Fruit fly (Drosophila melanogaster) whole organism, embryonic: ENCODE data around the gene CG13716.
A peak's percentile ranks its signal among the peaks of the same experiment; 100 is the strongest.

Experiments used
- Abd-B ChIP-seq: fragments of 200-800 bp; sonication (Bioruptor generic); optimal IDR thresholded peaks from 2 replicates; lab custom pipeline; 2018; ENCODE audit warnings: missing biosample characterization, mild to moderate bottlenecking, missing genetic modification characterization, moderate library complexity
- Antp ChIP-seq: fragments of 200-800 bp; sonication (Bioruptor generic); optimal IDR thresholded peaks from 3 replicates; lab custom pipeline; 2016; ENCODE audit warnings: missing biosample characterization, missing genetic modification characterization
- Awh ChIP-seq: fragments of 200-800 bp; sonication (Bioruptor generic); IDR thresholded peaks from 2 replicates; pipeline ENCODE4, ENCODE4 v1.3.6; 2022; ENCODE audit warnings: missing biosample characterization, missing genetic modification characterization
- BEAF-32 ChIP-seq: fragments of 200-800 bp; sonication (Bioruptor generic); optimal IDR thresholded peaks from 3 replicates; lab custom pipeline; 2017; ENCODE audit warnings: missing biosample characterization, missing genetic modification characterization, mild to moderate bottlenecking, moderate library complexity, missing genetic modification reagents
- BtbVII ChIP-seq: fragments of 200-800 bp; sonication (Bioruptor generic); optimal IDR thresholded peaks from 3 replicates; lab custom pipeline; 2017; ENCODE audit warnings: missing biosample characterization, mild to moderate bottlenecking, missing genetic modification characterization
- CG10209 ChIP-seq: fragments of 200-800 bp; sonication (Bioruptor generic); optimal IDR thresholded peaks from 3 replicates; lab custom pipeline; 2017; ENCODE audit warnings: missing biosample characterization, mild to moderate bottlenecking, missing genetic modification characterization, missing genetic modification reagents
- CG10321 ChIP-seq: fragments of 200-800 bp; sonication (Bioruptor generic); IDR thresholded peaks from 2 replicates; pipeline ENCODE4 v1.3.6; 2022; ENCODE audit warnings: missing biosample characterization, missing genetic modification characterization
- CG10366 ChIP-seq: fragments of 200-800 bp; sonication (Bioruptor generic); IDR thresholded peaks from 2 replicates; pipeline ENCODE4 v1.3.6; 2022; ENCODE audit warnings: missing biosample characterization, missing genetic modification characterization
- CG12391 ChIP-seq: fragments of 200-800 bp; sonication (Bioruptor generic); optimal IDR thresholded peaks from 3 replicates; lab custom pipeline; 2018; ENCODE audit warnings: missing biosample characterization, mild to moderate bottlenecking, missing genetic modification characterization, moderate library complexity
- CG13894 ChIP-seq: fragments of 200-800 bp; sonication (Bioruptor generic); optimal IDR thresholded peaks from 3 replicates; lab custom pipeline; 2018; ENCODE audit warnings: missing biosample characterization, mild to moderate bottlenecking, missing genetic modification characterization, moderate library complexity
- CG14860 ChIP-seq: fragments of 200-800 bp; sonication (Bioruptor generic); IDR thresholded peaks from 3 replicates; pipeline ENCODE4 v1.3.6; 2022; ENCODE audit warnings: missing biosample characterization, missing genetic modification characterization; ENCODE audit not compliant: partially characterized antibody
- CG17802 ChIP-seq: fragments of 200-800 bp; sonication (Bioruptor generic); optimal IDR thresholded peaks from 2 replicates; lab custom pipeline; 2018; ENCODE audit warnings: missing biosample characterization, mild to moderate bottlenecking, missing genetic modification characterization, moderate library complexity
- CG2116 ChIP-seq: fragments of 200-800 bp; sonication (Bioruptor generic); optimal IDR thresholded peaks from 3 replicates; lab custom pipeline; 2018; ENCODE audit warnings: missing biosample characterization, mild to moderate bottlenecking, missing genetic modification characterization
- CG2889 ChIP-seq: fragments of 200-800 bp; sonication (Bioruptor generic); IDR thresholded peaks from 3 replicates; pipeline ENCODE4 v1.3.6; 2022; ENCODE audit warnings: missing biosample characterization, missing genetic modification characterization
- CG31441 ChIP-seq: fragments of 200-800 bp; sonication (Bioruptor generic); IDR thresholded peaks from 2 replicates; pipeline ENCODE4 v1.3.6; 2022; ENCODE audit warnings: missing biosample characterization, missing genetic modification characterization
- CG32532 ChIP-seq: fragments of 200-800 bp; sonication (Bioruptor generic); IDR thresholded peaks from 2 replicates; pipeline ENCODE4 v1.3.6; 2022; ENCODE audit warnings: missing biosample characterization, missing genetic modification characterization
- CG33213 ChIP-seq: fragments of 200-800 bp; sonication (Bioruptor generic); optimal IDR thresholded peaks from 3 replicates; lab custom pipeline; 2016; ENCODE audit warnings: missing biosample characterization, missing genetic modification characterization
- CG3407 ChIP-seq: fragments of 200-800 bp; sonication (Bioruptor generic); optimal IDR thresholded peaks from 2 replicates; lab custom pipeline; 2018; ENCODE audit warnings: missing biosample characterization, mild to moderate bottlenecking, missing genetic modification characterization
- CG3995 ChIP-seq: fragments of 200-800 bp; sonication (Bioruptor generic); optimal IDR thresholded peaks from 3 replicates; lab custom pipeline; 2016; ENCODE audit warnings: missing biosample characterization, missing genetic modification characterization
- CG4360 ChIP-seq: fragments of 200-800 bp; sonication (Bioruptor generic); IDR thresholded peaks from 2 replicates; pipeline ENCODE4 v1.3.6; 2022; ENCODE audit warnings: missing biosample characterization, missing genetic modification characterization
- CG4730 ChIP-seq: fragments of 200-800 bp; sonication (Bioruptor generic); IDR thresholded peaks from 2 replicates; pipeline ENCODE4 v1.3.6; 2022; ENCODE audit warnings: missing biosample characterization, missing genetic modification characterization
- CG4820 ChIP-seq: fragments of 200-800 bp; sonication (Bioruptor generic); optimal IDR thresholded peaks from 3 replicates; lab custom pipeline; 2016; ENCODE audit warnings: missing biosample characterization, missing genetic modification characterization
- Drgx ChIP-seq: fragments of 200-800 bp; sonication (Bioruptor generic); IDR thresholded peaks from 2 replicates; pipeline ENCODE4 v1.3.6; 2022; ENCODE audit warnings: missing biosample characterization, missing genetic modification characterization
- HLH3B ChIP-seq: fragments of 200-800 bp; sonication (Bioruptor generic); IDR thresholded peaks from 2 replicates; pipeline ENCODE4 v1.3.6; 2022; ENCODE audit warnings: missing biosample characterization, missing genetic modification characterization
- Hey ChIP-seq: fragments of 200-800 bp; sonication (Bioruptor generic); optimal IDR thresholded peaks from 3 replicates; lab custom pipeline; 2018; ENCODE audit warnings: missing biosample characterization, mild to moderate bottlenecking, missing genetic modification characterization
- Hr3 ChIP-seq: fragments of 200-800 bp; sonication (Bioruptor generic); optimal IDR thresholded peaks from 3 replicates; lab custom pipeline; 2016; ENCODE audit warnings: missing biosample characterization, missing genetic modification characterization
- Hr51 ChIP-seq, 2 experiments: fragments of 200-800 bp; sonication (Bioruptor generic); optimal IDR thresholded peaks; 2 replicates in 1 of 2; 3 replicates in 1 of 2; lab custom pipeline; 2016 to 2018; ENCODE audit warnings: missing biosample characterization in 2 of 2, missing genetic modification characterization in 2 of 2, mild to moderate bottlenecking in 1 of 2, moderate library complexity in 1 of 2
- Hr78 ChIP-seq, 2 experiments: fragments of 200-800 bp in 1 of 2; fragments of >200 bp in 1 of 2; sonication (Bioruptor generic) in 1 of 2; optimal IDR thresholded peaks; 2 replicates each; lab custom pipeline; 2017 to 2019; ENCODE audit warnings: missing biosample characterization in 2 of 2, missing genetic modification characterization in 2 of 2, mild to moderate bottlenecking in 1 of 2, moderate library complexity in 1 of 2
- NK7.1 ChIP-seq: fragments of 200-800 bp; sonication (Bioruptor generic); optimal IDR thresholded peaks from 3 replicates; lab custom pipeline; 2016; ENCODE audit warnings: missing biosample characterization, missing genetic modification characterization
- Neu2 ChIP-seq: fragments of 200-800 bp; sonication (Bioruptor generic); optimal IDR thresholded peaks from 3 replicates; lab custom pipeline; 2016; ENCODE audit warnings: missing biosample characterization, missing genetic modification characterization, borderline replicate concordance
- Spps ChIP-seq: fragments of 200-800 bp; sonication (Bioruptor generic); optimal IDR thresholded peaks from 2 replicates; lab custom pipeline; 2018; ENCODE audit warnings: missing biosample characterization, mild to moderate bottlenecking, missing genetic modification characterization
- TFAM ChIP-seq: fragments of 200-800 bp; sonication (Bioruptor generic); optimal IDR thresholded peaks from 2 replicates; lab custom pipeline; 2017; ENCODE audit warnings: missing biosample characterization, missing genetic modification characterization, inconsistent platforms
- Usf ChIP-seq: fragments of 200-800 bp; sonication (Bioruptor generic); optimal IDR thresholded peaks from 2 replicates; lab custom pipeline; 2017; ENCODE audit warnings: missing genotype, missing biosample characterization, missing genetic modification characterization
- abd-A ChIP-seq: fragments of 200-800 bp; sonication (Bioruptor generic); optimal IDR thresholded peaks from 3 replicates; lab custom pipeline; 2019; ENCODE audit warnings: missing biosample characterization, mild to moderate bottlenecking, missing genetic modification characterization, moderate library complexity
- amos ChIP-seq: fragments of 200-800 bp; sonication (Bioruptor generic); IDR thresholded peaks from 2 replicates; pipeline ENCODE4 v1.3.6; 2022; ENCODE audit warnings: missing biosample characterization, missing genetic modification characterization; ENCODE audit not compliant: partially characterized antibody
- aop ChIP-seq: fragments of 200-800 bp; sonication (Bioruptor generic); IDR thresholded peaks from 2 replicates; pipeline ENCODE4 v1.3.6; 2022; ENCODE audit warnings: missing biosample characterization, missing genetic modification characterization
- bsh ChIP-seq, 2 experiments: fragments of 200-800 bp; sonication (Bioruptor generic); optimal IDR thresholded peaks; 2 replicates each; lab custom pipeline; 2017 to 2018; ENCODE audit warnings: mild to moderate bottlenecking in 2 of 2, missing biosample characterization in 2 of 2, missing genetic modification characterization in 2 of 2, moderate library complexity in 1 of 2
- cato ChIP-seq: fragments of 200-800 bp; sonication (Bioruptor generic); optimal IDR thresholded peaks from 2 replicates; lab custom pipeline; 2016; ENCODE audit warnings: missing biosample characterization, missing genetic modification characterization, borderline replicate concordance
- dm ChIP-seq: fragments of 200-800 bp; sonication (Bioruptor generic); optimal IDR thresholded peaks from 3 replicates; lab custom pipeline; 2016; ENCODE audit warnings: missing biosample characterization, missing genetic modification characterization
- dmrt11E ChIP-seq: fragments of 200-800 bp; sonication (Bioruptor generic); optimal IDR thresholded peaks from 3 replicates; lab custom pipeline; 2018; ENCODE audit warnings: missing biosample characterization, mild to moderate bottlenecking, missing genetic modification characterization, moderate library complexity
- dmrt99B ChIP-seq: fragments of 200-800 bp; sonication (Bioruptor generic); optimal IDR thresholded peaks from 2 replicates; lab custom pipeline; 2018; ENCODE audit warnings: missing biosample characterization, mild to moderate bottlenecking, missing genetic modification characterization, moderate library complexity
- fu2 ChIP-seq: fragments of 200-800 bp; sonication (Bioruptor generic); optimal IDR thresholded peaks from 2 replicates; lab custom pipeline; 2016; ENCODE audit warnings: missing biosample characterization, missing genetic modification characterization
- gcm2 ChIP-seq: fragments of 200-800 bp; sonication (Bioruptor generic); optimal IDR thresholded peaks from 2 replicates; lab custom pipeline; 2016; ENCODE audit warnings: missing biosample characterization, missing genetic modification characterization
- ham ChIP-seq: fragments of 200-800 bp; sonication (Bioruptor generic); IDR thresholded peaks from 2 replicates; pipeline ENCODE4 v1.3.6; 2022; ENCODE audit warnings: missing biosample characterization, missing genetic modification characterization
- kay ChIP-seq: fragments of 200-800 bp; sonication (Bioruptor generic); optimal IDR thresholded peaks from 2 replicates; lab custom pipeline; 2016; ENCODE audit warnings: missing biosample characterization, missing genetic modification characterization
- nerfin-1 ChIP-seq: fragments of 200-800 bp; sonication (Bioruptor generic); optimal IDR thresholded peaks from 3 replicates; lab custom pipeline; 2019; ENCODE audit warnings: missing biosample characterization, mild to moderate bottlenecking, missing genetic modification characterization, moderate library complexity
- oc ChIP-seq: fragments of 200-800 bp; sonication (Bioruptor generic); optimal IDR thresholded peaks from 2 replicates; lab custom pipeline; 2018; ENCODE audit warnings: missing biosample characterization, mild to moderate bottlenecking, missing genetic modification characterization, moderate library complexity
- row ChIP-seq: fragments of 200-800 bp; sonication (Bioruptor generic); IDR thresholded peaks from 3 replicates; pipeline ENCODE4 v1.3.6; 2022; ENCODE audit warnings: missing biosample characterization, missing genetic modification characterization
- sna ChIP-seq: fragments of 200-800 bp; sonication (Bioruptor generic); IDR thresholded peaks from 2 replicates; pipeline ENCODE4 v1.3.6; 2022; ENCODE audit warnings: missing biosample characterization, missing genetic modification characterization; ENCODE audit not compliant: partially characterized antibody
- sr ChIP-seq: fragments of 200-800 bp; sonication (Bioruptor generic); IDR thresholded peaks from 3 replicates; pipeline ENCODE4 v1.3.6; 2022; ENCODE audit warnings: missing biosample characterization, missing genetic modification characterization
- sug ChIP-seq: fragments of 200-800 bp; optimal IDR thresholded peaks from 2 replicates; lab custom pipeline; 2019; ENCODE audit warnings: missing biosample characterization, mild to moderate bottlenecking, missing genetic modification characterization, moderate library complexity

Gene CG13716

DNA sequence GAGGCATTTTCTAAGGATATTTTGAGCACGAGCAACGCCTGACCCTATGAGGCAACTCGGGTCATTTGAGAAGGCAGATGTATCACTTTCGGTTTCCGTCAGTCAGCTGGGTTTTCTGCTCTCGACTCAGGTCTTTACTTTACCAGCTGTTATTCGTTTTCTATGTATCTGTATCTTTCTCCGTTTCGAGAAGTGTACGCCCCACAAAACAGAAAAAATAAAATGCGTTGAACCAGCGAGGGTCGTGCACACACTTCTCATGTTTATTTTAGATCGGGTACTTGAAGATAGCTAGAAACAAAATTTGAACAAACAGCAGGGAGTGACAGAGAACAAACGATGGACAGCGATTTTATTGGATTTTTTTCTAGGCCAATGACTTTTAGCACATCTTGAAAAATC lies 20.7 kb downstream of the CG13716 start (continued):
- TF ChIP-seq CG3407 (GFP tag; lab: Kevin White, UChicago): peak; percentile 5
- TF ChIP-seq row (GFP tag; lab: Robert Waterston, UW): peak; percentile 40; the same call in 2 of the 3 replicates
- TF ChIP-seq Awh: no peak
- no peak for TF ChIP-seq nerfin-1 (tag; lab: Kevin White, UChicago)
- TF ChIP-seq CG32532 (GFP tag; lab: Robert Waterston, UW): no peak
- no peak for TF ChIP-seq aop
- no peak for TF ChIP-seq abd-A (tag; lab: Kevin White, UChicago)
- no peak for TF ChIP-seq kay (GFP tag; lab: Kevin White, UChicago)
- TF ChIP-seq sr (GFP tag; lab: Robert Waterston, UW): no peak
- no peak for TF ChIP-seq CG31441 (GFP tag; lab: Robert Waterston, UW)
- TF ChIP-seq sna (GFP tag; lab: Robert Waterston, UW): no peak
- TF ChIP-seq ham (GFP tag; lab: Robert Waterston, UW): no peak
- TF ChIP-seq BtbVII: peak; percentile 9
- TF ChIP-seq Abd-B (GFP tag; lab: Kevin White, UChicago): no peak
- no peak for TF ChIP-seq CG10366
- no peak for TF ChIP-seq amos (GFP tag; lab: Robert Waterston, UW)
- no peak for TF ChIP-seq TFAM
- peak; percentile 18 for TF ChIP-seq CG12391
- no peak for TF ChIP-seq BEAF-32
- no peak for TF ChIP-seq fu2 (GFP tag; lab: Kevin White, UChicago)
- TF ChIP-seq CG10209 (GFP tag; lab: Kevin White, UChicago): peak; percentile 45
- TF ChIP-seq oc: no peak
- TF ChIP-seq NK7.1 (GFP tag; lab: Kevin White, UChicago): no peak
- TF ChIP-seq dmrt99B (tag; lab: Kevin White, UChicago): no peak
- no peak for TF ChIP-seq CG17802 (tag; lab: Kevin White, UChicago)
- TF ChIP-seq Antp (GFP tag; lab: Kevin White, UChicago): no peak
- TF ChIP-seq Hr3: peak; percentile 12
- TF ChIP-seq CG10321: no peak
- peak in 1 of 2 experiments; percentile 41 for TF ChIP-seq bsh (GFP tag; optimal IDR thresholded peaks at IDR 0.05; lab: Kevin White, UChicago)
- TF ChIP-seq CG4820 (GFP tag; lab: Kevin White, UChicago): no peak
- TF ChIP-seq Hey (tag; lab: Kevin White, UChicago): no peak
- TF ChIP-seq Spps: no peak
- TF ChIP-seq cato (GFP tag; lab: Kevin White, UChicago): no peak
- TF ChIP-seq CG4730 (GFP tag; lab: Robert Waterston, UW): no peak
- no peak for TF ChIP-seq Hr78 (GFP tag; optimal IDR thresholded peaks at IDR 0.05; lab: Kevin White, UChicago)
- no peak for TF ChIP-seq Drgx (GFP tag; lab: Robert Waterston, UW)
- no peak for TF ChIP-seq CG2889 (GFP tag; lab: Robert Waterston, UW)
- TF ChIP-seq CG2116 (GFP tag; lab: Kevin White, UChicago): peak; percentile 10
- TF ChIP-seq sug: no peak
- TF ChIP-seq CG13894 (tag; lab: Kevin White, UChicago): peak; percentile 74
- TF ChIP-seq Neu2 (GFP tag; lab: Kevin White, UChicago): no peak
- peak; percentile 27 for TF ChIP-seq dm (GFP tag; lab: Kevin White, UChicago)
- no peak for TF ChIP-seq Hr51 (GFP tag; optimal IDR thresholded peaks at IDR 0.05; lab: Kevin White, UChicago)
- TF ChIP-seq Usf (GFP tag; lab: Kevin White, UChicago): no peak
- no peak for TF ChIP-seq gcm2 (GFP tag; lab: Kevin White, UChicago)
- peak; percentile 23; the same call in 1 of the 2 replicates for TF ChIP-seq CG4360 (GFP tag; lab: Robert Waterston, UW)
- TF ChIP-seq CG3995 (GFP tag; lab: Kevin White, UChicago): no peak
- TF ChIP-seq CG14860 (GFP tag; lab: Robert Waterston, UW): no peak
- no peak for TF ChIP-seq HLH3B (GFP tag; lab: Robert Waterston, UW)
- no peak for TF ChIP-seq CG33213 (GFP tag; lab: Kevin White, UChicago)
- TF ChIP-seq dmrt11E (tag; lab: Kevin White, UChicago): peak; percentile 64
